Worm (Caenorhabditis elegans) whole organism, dauer: Measurements from ENCODE around the gene fzr-1.

Experiments used
- unc-62 ChIP-seq: sonication (generic microtip); optimal IDR thresholded peaks from 2 replicates; lab custom pipeline; 2017; ENCODE audit warnings: missing biosample characterization, missing genetic modification reagents, missing genetic modification characterization

Gene fzr-1

ce11 chrII:9621121-9621520, 23.1 kb downstream of the fzr-1 start:
- no peak for TF ChIP-seq unc-62 (GFP tag; lab: Kevin White, UChicago)

ce11 chrII:9620616-9621015, 23.6 kb downstream of the fzr-1 start:
- TF ChIP-seq unc-62 (GFP tag; lab: Kevin White, UChicago) = no peak

ce11 chrII:9619995-9620535, 24.2 kb downstream of the fzr-1 start:
- no peak for TF ChIP-seq unc-62 (GFP tag; lab: Kevin White, UChicago)

- no peak for TF ChIP-seq unc-62 (GFP tag; lab: Kevin White, UChicago)
Observed at ce11 chrII:9619402-9619862, 24.8 kb downstream of the fzr-1 start.

- TF ChIP-seq unc-62 (GFP tag; lab: Kevin White, UChicago) = no peak
Observed at ce11 chrII:9618759-9619158, 25.5 kb downstream of the fzr-1 start.

- TF ChIP-seq unc-62 (GFP tag; lab: Kevin White, UChicago) = no peak
Observed at ce11 chrII:9617902-9618245, 26.4 kb downstream of the fzr-1 start.

ce11 chrII:9617039-9617901, 27.0 kb downstream of the fzr-1 start, which contains the start of gene hal-3:
Gene hal-3 (minus strand): TSS chrII:9617125.
- no peak for TF ChIP-seq unc-62 (GFP tag; lab: Kevin White, UChicago)

ce11 chrII:9614728-9615127, 29.5 kb downstream of the fzr-1 start, which contains the start of gene hlh-6:
Gene hlh-6 (minus strand): TSS chrII:9614828.
- no peak for TF ChIP-seq unc-62 (GFP tag; lab: Kevin White, UChicago)

- TF ChIP-seq unc-62 (GFP tag; lab: Kevin White, UChicago) = no peak
Observed at ce11 chrII:9611347-9611923, 32.8 kb downstream of the fzr-1 start, which contains the start of the genes T15H9.5 and T15H9.4. Gene T15H9.5 (minus strand): TSS chrII:9611447. Gene T15H9.4 (plus strand): TSS chrII:9611873.

ce11 chrII:9609296-9609695, 35.0 kb downstream of the fzr-1 start, which contains the start of gene pap-2:
Gene pap-2 (minus strand): TSS chrII:9609396.
- no peak for TF ChIP-seq unc-62 (GFP tag; lab: Kevin White, UChicago)

- TF ChIP-seq unc-62 (GFP tag; lab: Kevin White, UChicago) = no peak
Observed at ce11 chrII:9607137-9607536, 37.1 kb downstream of the fzr-1 start.

- TF ChIP-seq unc-62 (GFP tag; lab: Kevin White, UChicago) = no peak
Observed at ce11 chrII:9606485-9607036, 37.7 kb downstream of the fzr-1 start.

ce11 chrII:9605954-9606353, 38.3 kb downstream of the fzr-1 start:
- no peak for TF ChIP-seq unc-62 (GFP tag; lab: Kevin White, UChicago)

- no peak for TF ChIP-seq unc-62 (GFP tag; lab: Kevin White, UChicago)
Observed at ce11 chrII:9605336-9605735, 38.9 kb downstream of the fzr-1 start, which contains the start of gene nhr-19. Gene nhr-19 (minus strand): TSS chrII:9605526.

- TF ChIP-seq unc-62 (GFP tag; lab: Kevin White, UChicago) = no peak
Observed at ce11 chrII:9604685-9605084, 39.6 kb downstream of the fzr-1 start.

- no peak for TF ChIP-seq unc-62 (GFP tag; lab: Kevin White, UChicago)
Observed at ce11 chrII:9604063-9604462, 40.2 kb downstream of the fzr-1 start.
